Fruit fly (Drosophila melanogaster) S2 (cell line): Measurements from ENCODE around the gene RpL6.

Experiments used
- CG8478 ChIP-seq: fragments of >200 bp; optimal IDR thresholded peaks from 2 replicates; lab custom pipeline; 2018
- CTCF ChIP-seq, 2 experiments: fragments of >200 bp; optimal IDR thresholded peaks; 2 replicates each; lab custom pipeline; 2018

RpL6 gene

dm6 chr3R:31580586-31580994 is 15.4 kb downstream of the RpL6 start, which contains the start of the genes pygo and rod:
TSS of gene pygo (minus strand) at chr3R:31580699.
TSS of gene rod (plus strand) at chr3R:31580951.
- TF ChIP-seq CG8478 (lab: Kevin White, UChicago): no peak
- no peak for TF ChIP-seq CTCF (optimal IDR thresholded peaks at IDR 0.05; lab: Kevin White, UChicago)

- TF ChIP-seq CTCF (optimal IDR thresholded peaks at IDR 0.05; lab: Kevin White, UChicago): no peak
- no peak for TF ChIP-seq CG8478 (lab: Kevin White, UChicago)
Observed at dm6 chr3R:31580032-31580431, 16.0 kb downstream of the RpL6 start.

dm6 chr3R:31577351-31577750 is 18.7 kb downstream of the RpL6 start:
- no peak for TF ChIP-seq CTCF (optimal IDR thresholded peaks at IDR 0.05; lab: Kevin White, UChicago)
- no peak for TF ChIP-seq CG8478 (lab: Kevin White, UChicago)

dm6 chr3R:31571885-31572292 is 24.1 kb downstream of the RpL6 start, which contains the start of gene gammaCOP:
TSS of gene gammaCOP (plus strand) at chr3R:31572143.
- TF ChIP-seq CG8478 (lab: Kevin White, UChicago) (no peak), CTCF (optimal IDR thresholded peaks at IDR 0.05; lab: Kevin White, UChicago) (no peak)

dm6 chr3R:31566738-31567137 is 29.3 kb downstream of the RpL6 start:
- TF ChIP-seq CG8478 (lab: Kevin White, UChicago) (no peak), CTCF (optimal IDR thresholded peaks at IDR 0.05; lab: Kevin White, UChicago) (no peak)

dm6 chr3R:31565738-31566137 is 30.3 kb downstream of the RpL6 start:
- TF ChIP-seq CTCF (optimal IDR thresholded peaks at IDR 0.05; lab: Kevin White, UChicago): no peak
- TF ChIP-seq CG8478 (lab: Kevin White, UChicago): no peak

- TF ChIP-seq CG8478 (lab: Kevin White, UChicago) (no peak), CTCF (optimal IDR thresholded peaks at IDR 0.05; lab: Kevin White, UChicago) (no peak)
Observed at dm6 chr3R:31564588-31564987, 31.4 kb downstream of the RpL6 start.

dm6 chr3R:31564164-31564563 is 31.8 kb downstream of the RpL6 start:
- TF ChIP-seq CTCF (optimal IDR thresholded peaks at IDR 0.05; lab: Kevin White, UChicago): no peak
- TF ChIP-seq CG8478 (lab: Kevin White, UChicago): no peak

dm6 chr3R:31559781-31560180 is 36.2 kb downstream of the RpL6 start:
- no peak for TF ChIP-seq CTCF (optimal IDR thresholded peaks at IDR 0.05; lab: Kevin White, UChicago)
- no peak for TF ChIP-seq CG8478 (lab: Kevin White, UChicago)

- TF ChIP-seq CTCF (optimal IDR thresholded peaks at IDR 0.05; lab: Kevin White, UChicago) (no peak), CG8478 (lab: Kevin White, UChicago) (no peak)
Observed at dm6 chr3R:31558720-31559280, 37.2 kb downstream of the RpL6 start.

- no peak for TF ChIP-seq CG8478 (lab: Kevin White, UChicago)
- no peak for TF ChIP-seq CTCF (optimal IDR thresholded peaks at IDR 0.05; lab: Kevin White, UChicago)
Observed at dm6 chr3R:31550910-31551309, 45.1 kb downstream of the RpL6 start.

- TF ChIP-seq CG8478 (lab: Kevin White, UChicago) (no peak), CTCF (optimal IDR thresholded peaks at IDR 0.05; lab: Kevin White, UChicago) (no peak)
Observed at dm6 chr3R:31548766-31549510, 47.1 kb downstream of the RpL6 start.
